Fruit fly (Drosophila melanogaster): ENCODE results near the gene CG11226.

Gene CG11226

DNA sequence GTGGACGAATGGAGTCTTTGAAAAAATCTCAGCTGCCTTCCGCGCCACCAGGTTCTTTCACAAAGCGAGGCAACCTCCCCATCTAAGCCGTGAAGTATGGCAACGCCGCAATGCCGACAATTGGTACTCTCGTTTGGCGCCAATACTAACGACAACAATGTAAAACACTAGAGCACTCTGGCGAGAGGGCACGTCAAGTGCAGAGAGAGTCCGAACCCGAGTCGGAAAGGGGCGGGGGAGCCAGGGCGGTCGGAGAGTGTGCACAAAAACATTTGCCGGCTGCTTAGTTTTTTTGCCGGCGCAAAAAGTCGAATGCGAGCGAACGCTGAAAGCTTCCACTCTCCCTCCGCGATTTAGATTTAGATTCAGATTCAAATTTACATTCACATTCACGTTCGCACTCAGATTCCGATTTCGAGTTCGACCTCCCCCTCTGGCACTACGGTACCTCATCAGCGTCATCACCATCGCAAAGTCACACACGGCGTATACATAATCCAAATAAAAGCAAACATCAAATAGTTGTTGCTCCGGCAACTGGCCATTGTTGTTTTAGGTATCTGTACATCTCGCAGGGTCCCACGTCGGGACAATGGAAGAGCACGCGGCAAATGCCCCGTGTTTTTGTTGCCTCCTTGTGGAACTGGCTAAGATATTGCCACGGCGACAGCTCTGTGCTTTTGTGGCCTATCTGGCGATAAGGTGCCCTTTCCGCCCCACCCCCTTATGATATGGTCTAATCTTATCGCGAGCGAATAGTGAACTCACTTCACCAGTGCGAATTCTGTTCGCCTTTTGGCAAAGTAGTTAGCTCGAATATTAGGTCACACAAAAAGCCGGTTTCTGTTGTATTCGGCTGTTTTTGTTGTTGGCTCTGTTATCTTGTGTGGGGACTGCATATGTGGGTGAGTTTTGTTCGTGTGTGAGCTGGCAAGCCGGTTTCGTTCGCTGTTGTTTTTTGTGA, 1.1 kb downstream of the CG11226 start:
- no peak for TF ChIP-seq chn (GFP tag; optimal IDR thresholded peaks at IDR 0.05)
- peak; percentile 27 for TF ChIP-seq Fer1 (GFP tag; optimal IDR thresholded peaks at IDR 0.05)
- 0 out of 2 replicates have a peak, but pooled peaks have one; percentile 17 for TF ChIP-seq Ada2b (GFP tag; IDR thresholded peaks at IDR 0.05)
- TF ChIP-seq CG12769 (tag; optimal IDR thresholded peaks at IDR 0.05): peak; percentile 48
- peak; percentile 35; the same call in 1 of the 2 replicates for TF ChIP-seq CG13287 (GFP tag; IDR thresholded peaks at IDR 0.05; ENCODE audit: partially characterized antibody)
- 0 out of 2 replicates have a peak, but pooled peaks have one; percentile 24 for TF ChIP-seq ato (GFP tag; IDR thresholded peaks at IDR 0.05; ENCODE audit: partially characterized antibody)
- TF ChIP-seq Drgx (GFP tag; IDR thresholded peaks at IDR 0.05): peak; percentile 53; the same call in 1 of the 2 replicates
- no peak for TF ChIP-seq CG17359 (tag; optimal IDR thresholded peaks at IDR 0.05)
- no peak for TF ChIP-seq sima (GFP tag; optimal IDR thresholded peaks at IDR 0.05)
- TF ChIP-seq NFAT (GFP tag; IDR thresholded peaks at IDR 0.05): 0 out of 2 replicates have a peak, but pooled peaks have one; percentile 21
- no peak for TF ChIP-seq CG2120 (GFP tag; optimal IDR thresholded peaks at IDR 0.05)
- no peak for TF ChIP-seq CG13123 (GFP tag; optimal IDR thresholded peaks at IDR 0.05)
- TF ChIP-seq pum (GFP tag; optimal IDR thresholded peaks at IDR 0.05): no peak
- peak; percentile 17 for TF ChIP-seq mirr (GFP tag; optimal IDR thresholded peaks at IDR 0.05)
- no peak for TF ChIP-seq shn (GFP tag; optimal IDR thresholded peaks at IDR 0.05)
- TF ChIP-seq sug (tag; optimal IDR thresholded peaks at IDR 0.05): peak; percentile 68
- TF ChIP-seq CG34376 (GFP tag; optimal IDR thresholded peaks at IDR 0.05): peak; percentile 57
- TF ChIP-seq CG34224 (GFP tag; IDR thresholded peaks at IDR 0.05; ENCODE audit: partially characterized antibody): 0 out of 3 replicates have a peak, but pooled peaks have one; percentile 31
- TF ChIP-seq Dip3 (GFP tag; optimal IDR thresholded peaks at IDR 0.05): no peak
- peak; percentile 6 for TF ChIP-seq sd (tag; optimal IDR thresholded peaks at IDR 0.05)
- no peak for TF ChIP-seq ranshi (GFP tag; IDR thresholded peaks at IDR 0.05)
- peak; percentile 49 for TF ChIP-seq HmgZ (tag; optimal IDR thresholded peaks at IDR 0.05)
- TF ChIP-seq CG4730 (GFP tag; IDR thresholded peaks at IDR 0.05): no peak
- TF ChIP-seq nau (GFP tag; optimal IDR thresholded peaks at IDR 0.05): peak; percentile 39
- TF ChIP-seq CG6791 (GFP tag; IDR thresholded peaks at IDR 0.05; ENCODE audit: partially characterized antibody): 0 out of 3 replicates have a peak, but pooled peaks have one; percentile 34
- peak; percentile 66 for TF ChIP-seq exex (tag; optimal IDR thresholded peaks at IDR 0.05)
- peak; percentile 11 for TF ChIP-seq CG12659 (GFP tag; optimal IDR thresholded peaks at IDR 0.05)
- no peak for TF ChIP-seq CG4707 (GFP tag; optimal IDR thresholded peaks at IDR 0.05)
- TF ChIP-seq CG8089 (GFP tag; optimal IDR thresholded peaks at IDR 0.05): no peak
- TF ChIP-seq BtbVII (GFP tag; optimal IDR thresholded peaks at IDR 0.05): peak; percentile 49
- peak; percentile 74; the same call in 2 of the 4 replicates for TF ChIP-seq chinmo (GFP tag; IDR thresholded peaks at IDR 0.05; ENCODE audit: partially characterized antibody)
- TF ChIP-seq rib (GFP tag; IDR thresholded peaks at IDR 0.05): peak; percentile 93
- TF ChIP-seq CG10462 (GFP tag; optimal IDR thresholded peaks at IDR 0.05): no peak
- TF ChIP-seq YL-1 (GFP tag; optimal IDR thresholded peaks at IDR 0.05): no peak
- TF ChIP-seq Med (GFP tag): peak; percentile 49
- no peak for TF ChIP-seq CG4424 (GFP tag; optimal IDR thresholded peaks at IDR 0.05)
- TF ChIP-seq MBD-R2 (GFP tag; IDR thresholded peaks at IDR 0.05): peak; percentile 12; the same call in 1 of the 2 replicates
- TF ChIP-seq CG34422 (GFP tag; IDR thresholded peaks at IDR 0.05): peak; percentile 32; the same call in 1 of the 3 replicates
- TF ChIP-seq crol (GFP tag; IDR thresholded peaks at IDR 0.05): peak; percentile 72
- TF ChIP-seq cwo (GFP tag; optimal IDR thresholded peaks at IDR 0.05): peak; percentile 9
- no peak for TF ChIP-seq her (GFP tag; optimal IDR thresholded peaks at IDR 0.05)
- peak in 1 of 2 experiments; percentile 24 for TF ChIP-seq Pdp1 (GFP tag; optimal IDR thresholded peaks at IDR 0.05)
- TF ChIP-seq Dad (GFP tag; optimal IDR thresholded peaks at IDR 0.05): no peak
- peak; percentile 95 for TF ChIP-seq CG3407 (GFP tag; optimal IDR thresholded peaks at IDR 0.05)
- peak; percentile 39 to 76 for TF ChIP-seq Trl (optimal IDR thresholded peaks at IDR 0.05)
- TF ChIP-seq Trl (GFP tag; optimal IDR thresholded peaks at IDR 0.05): no peak
- no peak for TF ChIP-seq Sox100B (GFP tag; optimal IDR thresholded peaks at IDR 0.05)

Data from whole organism, embryonic.